Fruit fly (Drosophila melanogaster) whole organism, embryonic: ENCODE data around the gene sau.
A peak's percentile ranks its signal among the peaks of the same experiment; 100 is the strongest.

Experiments used
- Ada2b ChIP-seq: fragments of 200-800 bp; sonication (Bioruptor generic); IDR thresholded peaks from 2 replicates; pipeline ENCODE4 v1.3.6; 2022; ENCODE audit warnings: missing biosample characterization, missing genetic modification characterization
- BEAF-32 ChIP-seq: fragments of 200-800 bp; sonication (Bioruptor generic); optimal IDR thresholded peaks from 3 replicates; lab custom pipeline; 2017; ENCODE audit warnings: missing biosample characterization, missing genetic modification characterization, mild to moderate bottlenecking, moderate library complexity, missing genetic modification reagents
- CG10209 ChIP-seq: fragments of 200-800 bp; sonication (Bioruptor generic); optimal IDR thresholded peaks from 3 replicates; lab custom pipeline; 2017; ENCODE audit warnings: missing biosample characterization, mild to moderate bottlenecking, missing genetic modification characterization, missing genetic modification reagents
- CG11085 ChIP-seq: fragments of 200-800 bp; sonication (Bioruptor generic); IDR thresholded peaks from 2 replicates; pipeline ENCODE4 v1.3.6; 2022; ENCODE audit warnings: missing biosample characterization, missing genetic modification characterization
- CG11723 ChIP-seq: fragments of 200-800 bp; sonication (Bioruptor generic); optimal IDR thresholded peaks from 2 replicates; lab custom pipeline; 2017; ENCODE audit warnings: missing biosample characterization, mild to moderate bottlenecking, missing genetic modification characterization
- CG13424 ChIP-seq: fragments of 200-800 bp; sonication (Bioruptor generic); optimal IDR thresholded peaks from 2 replicates; lab custom pipeline; 2019; ENCODE audit warnings: missing biosample characterization, mild to moderate bottlenecking, missing genetic modification characterization, moderate library complexity
- CG14014 ChIP-seq: fragments of 200-800 bp; sonication (Bioruptor generic); IDR thresholded peaks from 2 replicates; pipeline ENCODE4 v1.3.6; 2022; ENCODE audit warnings: missing biosample characterization, missing genetic modification characterization
- CG16779 ChIP-seq: fragments of 200-800 bp; sonication (Bioruptor generic); IDR thresholded peaks from 2 replicates; pipeline ENCODE4 v1.3.6; 2022; ENCODE audit warnings: missing biosample characterization, missing genetic modification characterization
- CG17802 ChIP-seq: fragments of 200-800 bp; sonication (Bioruptor generic); optimal IDR thresholded peaks from 2 replicates; lab custom pipeline; 2018; ENCODE audit warnings: missing biosample characterization, mild to moderate bottlenecking, missing genetic modification characterization, moderate library complexity
- CG4282 ChIP-seq: fragments of 200-800 bp; sonication (Bioruptor generic); optimal IDR thresholded peaks from 2 replicates; lab custom pipeline; 2016; ENCODE audit warnings: missing biosample characterization, missing genetic modification characterization
- CG4328 ChIP-seq: fragments of 200-800 bp; sonication (Bioruptor generic); optimal IDR thresholded peaks from 3 replicates; lab custom pipeline; 2017; ENCODE audit warnings: missing biosample characterization, missing genetic modification reagents, missing genetic modification characterization
- CG6765 ChIP-seq: fragments of 200-800 bp; sonication (Bioruptor generic); optimal IDR thresholded peaks from 3 replicates; lab custom pipeline; 2017; ENCODE audit warnings: missing biosample characterization, mild to moderate bottlenecking, missing genetic modification characterization
- CG8281 ChIP-seq: fragments of 200-800 bp; sonication (Bioruptor generic); optimal IDR thresholded peaks from 2 replicates; lab custom pipeline; 2018; ENCODE audit warnings: missing biosample characterization, mild to moderate bottlenecking, missing genetic modification characterization, moderate library complexity
- Hr78 ChIP-seq, 2 experiments: fragments of 200-800 bp in 1 of 2; fragments of >200 bp in 1 of 2; sonication (Bioruptor generic) in 1 of 2; optimal IDR thresholded peaks; 2 replicates each; lab custom pipeline; 2017 to 2019; ENCODE audit warnings: missing biosample characterization in 2 of 2, missing genetic modification characterization in 2 of 2, mild to moderate bottlenecking in 1 of 2, moderate library complexity in 1 of 2
- Lim3 ChIP-seq: fragments of 200-800 bp; sonication (Bioruptor generic); IDR thresholded peaks from 2 replicates; pipeline ENCODE4 v1.3.6; 2022; ENCODE audit warnings: missing biosample characterization, missing genetic modification characterization
- Meics ChIP-seq: fragments of 200-800 bp; sonication (Bioruptor generic); optimal IDR thresholded peaks from 2 replicates; lab custom pipeline; 2017; ENCODE audit warnings: missing biosample characterization, mild to moderate bottlenecking, missing genetic modification characterization
- Nf-YC ChIP-seq: fragments of 200-800 bp; optimal IDR thresholded peaks from 3 replicates; lab custom pipeline; 2019; ENCODE audit warnings: missing biosample characterization, mild to moderate bottlenecking, missing genetic modification characterization, moderate library complexity
- Rfx ChIP-seq: fragments of 200-800 bp; sonication (Bioruptor generic); IDR thresholded peaks from 2 replicates; pipeline ENCODE4 v1.3.6; 2022; ENCODE audit warnings: missing biosample characterization, missing genetic modification characterization
- Rx ChIP-seq: fragments of 200-800 bp; sonication (Bioruptor generic); IDR thresholded peaks from 2 replicates; pipeline ENCODE4 v1.3.6; 2022; ENCODE audit warnings: missing biosample characterization, missing genetic modification characterization
- Spps ChIP-seq: fragments of 200-800 bp; sonication (Bioruptor generic); optimal IDR thresholded peaks from 2 replicates; lab custom pipeline; 2018; ENCODE audit warnings: missing biosample characterization, mild to moderate bottlenecking, missing genetic modification characterization
- Sry-β ChIP-seq: fragments of 200-800 bp; sonication (Bioruptor generic); optimal IDR thresholded peaks from 2 replicates; lab custom pipeline; 2018; ENCODE audit warnings: missing biosample characterization, mild to moderate bottlenecking, missing genetic modification characterization, moderate library complexity
- bsh ChIP-seq, 2 experiments: fragments of 200-800 bp; sonication (Bioruptor generic); optimal IDR thresholded peaks; 2 replicates each; lab custom pipeline; 2017 to 2018; ENCODE audit warnings: mild to moderate bottlenecking in 2 of 2, missing biosample characterization in 2 of 2, missing genetic modification characterization in 2 of 2, moderate library complexity in 1 of 2
- corto ChIP-seq: fragments of 200-800 bp; sonication (Bioruptor generic); optimal IDR thresholded peaks from 2 replicates; lab custom pipeline; 2016; ENCODE audit warnings: missing biosample characterization, mild to moderate bottlenecking, missing genetic modification characterization, moderate library complexity
- da ChIP-seq: fragments of 200-800 bp; sonication (Bioruptor generic); optimal IDR thresholded peaks from 2 replicates; lab custom pipeline; 2016; ENCODE audit warnings: missing biosample characterization, missing genetic modification characterization
- emc ChIP-seq: fragments of 200-800 bp; sonication (Bioruptor generic); optimal IDR thresholded peaks from 2 replicates; lab custom pipeline; 2016; ENCODE audit warnings: missing biosample characterization, missing genetic modification characterization
- ewg ChIP-seq: fragments of 200-800 bp; sonication (Bioruptor generic); optimal IDR thresholded peaks from 3 replicates; lab custom pipeline; 2017; ENCODE audit warnings: mild to moderate bottlenecking, missing biosample characterization, missing genetic modification reagents, missing genetic modification characterization
- fd96Cb ChIP-seq: fragments of 200-800 bp; sonication (Bioruptor generic); optimal IDR thresholded peaks from 2 replicates; lab custom pipeline; 2018; ENCODE audit warnings: missing biosample characterization, mild to moderate bottlenecking, missing genetic modification characterization, moderate library complexity
- gsb-n ChIP-seq: fragments of 200-800 bp; sonication (Bioruptor generic); optimal IDR thresholded peaks from 3 replicates; lab custom pipeline; 2018; ENCODE audit warnings: missing biosample characterization, mild to moderate bottlenecking, missing genetic modification characterization
- hkb ChIP-seq, 2 experiments: fragments of 200-800 bp in 1 of 2; fragments of >200 bp in 1 of 2; sonication (Bioruptor generic) in 1 of 2; IDR thresholded peaks in 1 of 2; optimal IDR thresholded peaks in 1 of 2; 2 replicates each; pipeline versions ENCODE4 v1.3.6 to Lab custom; 2017 to 2022; ENCODE audit warnings: missing biosample characterization in 1 of 2, missing genetic modification characterization in 1 of 2
- hth ChIP-seq: fragments of >200 bp; optimal IDR thresholded peaks from 2 replicates; lab custom pipeline; 2017; ENCODE audit warnings: inconsistent platforms
- jumu ChIP-seq: fragments of 200-800 bp; sonication (Bioruptor generic); optimal IDR thresholded peaks from 3 replicates; lab custom pipeline; 2016; ENCODE audit warnings: missing biosample characterization, missing genetic modification characterization
- kah ChIP-seq: fragments of 200-800 bp; sonication (Bioruptor generic); optimal IDR thresholded peaks from 2 replicates; lab custom pipeline; 2018; ENCODE audit warnings: missing biosample characterization, mild to moderate bottlenecking, missing genetic modification characterization
- lola ChIP-seq, 3 experiments: fragments of >200 bp in 2 of 3; fragments of 200-800 bp in 1 of 3; sonication (Bioruptor generic) in 1 of 3; optimal IDR thresholded peaks; 2 replicates each; lab custom pipeline; 2017 to 2019; ENCODE audit warnings: missing biosample characterization in 3 of 3, missing genetic modification characterization in 3 of 3, mild to moderate bottlenecking in 1 of 3, moderate library complexity in 1 of 3
- nau ChIP-seq: fragments of 200-800 bp; sonication (Bioruptor generic); optimal IDR thresholded peaks from 3 replicates; lab custom pipeline; 2017; ENCODE audit warnings: missing biosample characterization, mild to moderate bottlenecking, missing genetic modification characterization, missing genetic modification reagents
- nom ChIP-seq: fragments of 200-800 bp; sonication (Bioruptor generic); optimal IDR thresholded peaks from 2 replicates; lab custom pipeline; 2017; ENCODE audit warnings: missing biosample characterization, missing genetic modification characterization, mild to moderate bottlenecking, moderate library complexity, missing genetic modification reagents
- pzg ChIP-seq: fragments of 200-800 bp; sonication (Bioruptor generic); optimal IDR thresholded peaks from 3 replicates; lab custom pipeline; 2018; ENCODE audit warnings: missing biosample characterization, mild to moderate bottlenecking, missing genetic modification characterization, moderate library complexity
- sim ChIP-seq: fragments of 200-800 bp; sonication (Bioruptor generic); IDR thresholded peaks from 2 replicates; pipeline ENCODE4 v1.3.6; 2022; ENCODE audit warnings: missing biosample characterization, missing genetic modification characterization
- sisA ChIP-seq: fragments of 200-800 bp; sonication (Bioruptor generic); IDR thresholded peaks from 2 replicates; pipeline ENCODE4 v1.3.6; 2022; ENCODE audit warnings: missing biosample characterization, missing genetic modification characterization
- tap ChIP-seq: fragments of 200-800 bp; optimal IDR thresholded peaks from 3 replicates; lab custom pipeline; 2019; ENCODE audit warnings: missing biosample characterization, mild to moderate bottlenecking, missing genetic modification characterization, moderate library complexity
- tgo ChIP-seq: fragments of 200-800 bp; sonication (Bioruptor generic); IDR thresholded peaks from 3 replicates; pipeline ENCODE4 v1.3.6; 2022; ENCODE audit warnings: missing biosample characterization, missing genetic modification characterization
- tio ChIP-seq: fragments of 200-800 bp; sonication (Bioruptor generic); optimal IDR thresholded peaks from 2 replicates; lab custom pipeline; 2017; ENCODE audit warnings: missing biosample characterization, missing genetic modification characterization, inconsistent platforms
- tna ChIP-seq: fragments of 200-800 bp; sonication (Bioruptor generic); IDR thresholded peaks from 2 replicates; pipeline ENCODE4 v1.3.6; 2022; ENCODE audit warnings: missing biosample characterization, missing genetic modification characterization; ENCODE audit not compliant: partially characterized antibody
- ttk ChIP-seq: fragments of 200-800 bp; sonication (Bioruptor generic); IDR thresholded peaks from 2 replicates; pipeline ENCODE4 v2.1.2; 2022; ENCODE audit warnings: missing biosample characterization, missing genetic modification characterization
- tx ChIP-seq: fragments of 200-800 bp; sonication (Bioruptor generic); optimal IDR thresholded peaks from 2 replicates; lab custom pipeline; 2016; ENCODE audit warnings: missing biosample characterization, missing genetic modification characterization

The sau gene

dm6 chr2L:2198613-2199432 lies 27.3 kb upstream of the sau start (continued):
- TF ChIP-seq fd96Cb (tag; lab: Kevin White, UChicago) (peak; percentile 90), hkb (optimal IDR thresholded peaks at IDR 0.05; lab: Kevin White, UChicago) (no peak), hkb (GFP tag; IDR thresholded peaks at IDR 0.05; lab: Robert Waterston, UW) (no peak), da (GFP tag; lab: Kevin White, UChicago) (peak; percentile 63), CG11723 (GFP tag; lab: Kevin White, UChicago) (peak; percentile 57), tio (peak; percentile 60), jumu (GFP tag; lab: Kevin White, UChicago) (peak; percentile 90), Rfx (no peak), Ada2b (GFP tag; lab: Robert Waterston, UW) (no peak), CG10209 (peak; percentile 88), nau (peak; percentile 74), CG11085 (no peak), CG17802 (tag; lab: Kevin White, UChicago) (peak; percentile 77), Spps (tag; lab: Kevin White, UChicago) (peak; percentile 82), CG4282 (GFP tag; lab: Kevin White, UChicago) (peak; percentile 62), tna (no peak), CG16779 (no peak), pzg (GFP tag; lab: Kevin White, UChicago) (no peak), Hr78 (GFP tag; optimal IDR thresholded peaks at IDR 0.05; lab: Kevin White, UChicago) (peak in 1 of 2 experiments; percentile 66), Meics (peak; percentile 87), CG14014 (GFP tag; lab: Robert Waterston, UW) (no peak), emc (GFP tag; lab: Kevin White, UChicago) (peak; percentile 62), lola (GFP tag; optimal IDR thresholded peaks at IDR 0.05; lab: Kevin White, UChicago) (peak in 1 of 3 experiments; percentile 83), Sry-β (GFP tag; lab: Kevin White, UChicago) (peak; percentile 38), ttk (GFP tag; lab: Robert Waterston, UW) (no peak), sisA (no peak), sim (no peak), Lim3 (GFP tag; lab: Robert Waterston, UW) (no peak), Rx (GFP tag; lab: Robert Waterston, UW) (no peak), gsb-n (peak; percentile 86), kah (GFP tag; lab: Kevin White, UChicago) (peak; percentile 82), hth (lab: Kevin White, UChicago) (no peak), tap (tag; lab: Kevin White, UChicago) (peak; percentile 74), CG8281 (tag; lab: Kevin White, UChicago) (peak; percentile 56), ewg (GFP tag; lab: Kevin White, UChicago) (peak; percentile 81), Nf-YC (tag; lab: Kevin White, UChicago) (peak; percentile 95), CG13424 (tag; lab: Kevin White, UChicago) (peak; percentile 76), BEAF-32 (GFP tag; lab: Kevin White, UChicago) (no peak), tx (peak; percentile 80), CG6765 (GFP tag; lab: Kevin White, UChicago) (peak; percentile 53)

DNA sequence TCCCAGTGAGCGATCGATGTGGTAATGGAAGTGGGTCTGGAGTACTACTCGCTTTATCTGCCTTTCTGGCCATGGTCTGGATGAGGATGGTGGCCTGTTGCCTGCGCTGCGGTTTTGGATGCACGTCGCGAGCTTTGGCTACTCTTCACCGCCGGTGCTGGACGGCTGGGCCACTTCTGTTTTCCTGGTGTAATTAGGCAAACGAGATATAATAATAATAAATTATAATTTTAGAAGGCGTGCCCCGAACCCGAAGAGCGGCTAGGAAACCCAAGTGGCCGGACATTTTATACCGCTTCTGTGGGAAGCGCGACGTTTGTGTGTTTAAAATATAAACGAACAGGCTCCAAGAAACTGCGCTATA lies 26.7 kb upstream of the sau start:
- TF ChIP-seq tgo (no peak), nom (GFP tag; lab: Kevin White, UChicago) (peak; percentile 42), CG4328 (GFP tag; lab: Kevin White, UChicago) (no peak), corto (GFP tag; lab: Kevin White, UChicago) (peak; percentile 69), bsh (GFP tag; optimal IDR thresholded peaks at IDR 0.05; lab: Kevin White, UChicago) (no peak)
